Fruit fly (Drosophila melanogaster) whole organism, prepupa: ENCODE measurements around the gene CG5509.

Experiments
- CG10631 ChIP-seq: fragments of 200-800 bp; sonication (Bioruptor generic); optimal IDR thresholded peaks from 2 replicates; lab custom pipeline; 2016; ENCODE audit warnings: missing biosample characterization, missing genetic modification characterization
- CG11762 ChIP-seq: fragments of 200-800 bp; sonication (Bioruptor generic); optimal IDR thresholded peaks from 3 replicates; lab custom pipeline; 2016; ENCODE audit warnings: missing biosample characterization, missing genetic modification characterization; ENCODE audit not compliant: insufficient read depth
- CG11902 ChIP-seq: fragments of 200-800 bp; sonication (Bioruptor generic); optimal IDR thresholded peaks from 3 replicates; lab custom pipeline; 2016; ENCODE audit warnings: missing biosample characterization, missing genetic modification characterization
- CG15336 ChIP-seq: fragments of 200-800 bp; sonication (Bioruptor generic); IDR thresholded peaks from 2 replicates; pipeline ENCODE4 v1.3.6; 2022; ENCODE audit warnings: missing biosample characterization, missing genetic modification characterization
- CG1621 ChIP-seq: fragments of 200-800 bp; sonication (Bioruptor generic); optimal IDR thresholded peaks from 3 replicates; lab custom pipeline; 2018; ENCODE audit warnings: missing biosample characterization, mild to moderate bottlenecking, missing genetic modification characterization
- CG16779 ChIP-seq: fragments of 200-800 bp; sonication (Bioruptor generic); optimal IDR thresholded peaks from 3 replicates; lab custom pipeline; 2017; ENCODE audit warnings: missing biosample characterization, mild to moderate bottlenecking, missing genetic modification characterization
- CG3032 ChIP-seq: fragments of 200-800 bp; optimal IDR thresholded peaks from 2 replicates; lab custom pipeline; 2019; ENCODE audit warnings: missing biosample characterization, mild to moderate bottlenecking, missing genetic modification characterization, moderate library complexity
- CG31627 ChIP-seq: fragments of 200-800 bp; sonication (Bioruptor generic); optimal IDR thresholded peaks from 3 replicates; lab custom pipeline; 2016; ENCODE audit warnings: missing biosample characterization, missing genetic modification characterization
- CG32006 ChIP-seq: fragments of 200-800 bp; sonication (Bioruptor generic); optimal IDR thresholded peaks from 3 replicates; lab custom pipeline; 2017; ENCODE audit warnings: missing biosample characterization, mild to moderate bottlenecking, missing genetic modification characterization
- CG34406 ChIP-seq: fragments of 200-800 bp; sonication (Bioruptor generic); optimal IDR thresholded peaks from 3 replicates; lab custom pipeline; 2016; ENCODE audit warnings: missing biosample characterization, missing genetic modification characterization
- CG3919 ChIP-seq: fragments of 200-800 bp; sonication (Bioruptor generic); optimal IDR thresholded peaks from 3 replicates; lab custom pipeline; 2016; ENCODE audit warnings: missing biosample characterization, missing genetic modification characterization
- CG4318 ChIP-seq: fragments of 200-800 bp; sonication (Bioruptor generic); optimal IDR thresholded peaks from 3 replicates; lab custom pipeline; 2017; ENCODE audit warnings: missing biosample characterization, mild to moderate bottlenecking, missing genetic modification characterization
- CG6276 ChIP-seq: fragments of 200-800 bp; sonication (Bioruptor generic); optimal IDR thresholded peaks from 2 replicates; lab custom pipeline; 2017; ENCODE audit warnings: missing biosample characterization, mild to moderate bottlenecking, missing genetic modification characterization
- CG6792 ChIP-seq: fragments of 200-800 bp; sonication (Bioruptor generic); optimal IDR thresholded peaks from 3 replicates; lab custom pipeline; 2016; ENCODE audit warnings: missing biosample characterization, missing genetic modification characterization
- CG6808 ChIP-seq: fragments of 200-800 bp; sonication (Bioruptor generic); optimal IDR thresholded peaks from 3 replicates; lab custom pipeline; 2017; ENCODE audit warnings: missing biosample characterization, missing genetic modification characterization, mild to moderate bottlenecking, moderate library complexity, missing genetic modification reagents
- CG6854 ChIP-seq: fragments of 200-800 bp; sonication (Bioruptor generic); optimal IDR thresholded peaks from 2 replicates; lab custom pipeline; 2017; ENCODE audit warnings: missing biosample characterization, mild to moderate bottlenecking, missing genetic modification characterization
- CG7368 ChIP-seq: fragments of 200-800 bp; sonication (Bioruptor generic); optimal IDR thresholded peaks from 3 replicates; lab custom pipeline; 2016; ENCODE audit warnings: missing biosample characterization, missing genetic modification characterization
- CG8119 ChIP-seq: fragments of 200-800 bp; sonication (Bioruptor generic); IDR thresholded peaks from 3 replicates; pipeline ENCODE4 v1.3.6; 2022; ENCODE audit warnings: missing biosample characterization, missing genetic modification characterization
- CG8319 ChIP-seq: fragments of 200-800 bp; sonication (Bioruptor generic); optimal IDR thresholded peaks from 3 replicates; lab custom pipeline; 2016; ENCODE audit warnings: missing biosample characterization, missing genetic modification characterization
- CG9139 ChIP-seq: fragments of 200-800 bp; sonication (Bioruptor generic); optimal IDR thresholded peaks from 3 replicates; lab custom pipeline; 2017; ENCODE audit warnings: missing biosample characterization, mild to moderate bottlenecking, missing genetic modification characterization
- Eip75B ChIP-seq: fragments of 200-800 bp; sonication (Bioruptor generic); optimal IDR thresholded peaks from 3 replicates; lab custom pipeline; 2016; ENCODE audit warnings: missing biosample characterization, missing genetic modification characterization
- Eip78C ChIP-seq: fragments of 200-800 bp; sonication (Bioruptor generic); peaks from one replicate; lab custom pipeline; 2016; ENCODE audit warnings: missing biosample characterization, missing genetic modification characterization
- Eip93F ChIP-seq: fragments of 200-800 bp; sonication (Bioruptor generic); optimal IDR thresholded peaks from 2 replicates; lab custom pipeline; 2016; ENCODE audit warnings: missing biosample characterization, mild to moderate bottlenecking, missing genetic modification characterization
- Ets21C ChIP-seq: fragments of 200-800 bp; sonication (Bioruptor generic); optimal IDR thresholded peaks from 3 replicates; lab custom pipeline; 2016; ENCODE audit warnings: missing biosample characterization, missing genetic modification characterization
- Ets96B ChIP-seq: fragments of 200-800 bp; optimal IDR thresholded peaks from 2 replicates; lab custom pipeline; 2019; ENCODE audit warnings: missing biosample characterization, mild to moderate bottlenecking, missing genetic modification characterization, moderate library complexity
- Gug ChIP-seq: fragments of 200-800 bp; sonication (Bioruptor generic); IDR thresholded peaks from 2 replicates; pipeline ENCODE4 v1.3.6; 2022; ENCODE audit warnings: missing biosample characterization, missing genetic modification characterization
- Hr38 ChIP-seq: sonication (Bioruptor generic); optimal IDR thresholded peaks from 2 replicates; lab custom pipeline; 2016; ENCODE audit warnings: missing biosample characterization, missing genetic modification characterization
- Hr39 ChIP-seq: fragments of 200-800 bp; sonication (Bioruptor generic); optimal IDR thresholded peaks from 2 replicates; lab custom pipeline; 2016; ENCODE audit warnings: missing biosample characterization, missing genetic modification characterization
- Hr4 ChIP-seq: fragments of 200-800 bp; sonication (Bioruptor generic); optimal IDR thresholded peaks from 3 replicates; lab custom pipeline; 2016; ENCODE audit warnings: missing biosample characterization, missing genetic modification characterization
- Lpt ChIP-seq: fragments of 200-800 bp; sonication (Bioruptor generic); optimal IDR thresholded peaks from 3 replicates; lab custom pipeline; 2016; ENCODE audit warnings: missing biosample characterization, missing genetic modification characterization
- Met ChIP-seq: fragments of 200-800 bp; sonication (Bioruptor generic); optimal IDR thresholded peaks from 3 replicates; lab custom pipeline; 2016; ENCODE audit warnings: missing biosample characterization, missing genetic modification characterization
- OdsH ChIP-seq: fragments of 200-800 bp; sonication (Bioruptor generic); optimal IDR thresholded peaks from 3 replicates; lab custom pipeline; 2016; ENCODE audit warnings: missing biosample characterization, missing genetic modification characterization
- Sox102F ChIP-seq: fragments of 200-800 bp; sonication (Bioruptor generic); optimal IDR thresholded peaks from 2 replicates; lab custom pipeline; 2016; ENCODE audit warnings: missing biosample characterization, mild to moderate bottlenecking, missing genetic modification characterization
- Sox15 ChIP-seq: fragments of 200-800 bp; sonication (Bioruptor generic); optimal IDR thresholded peaks from 3 replicates; lab custom pipeline; 2016; ENCODE audit warnings: missing biosample characterization, missing genetic modification characterization
- achi ChIP-seq: fragments of 200-800 bp; sonication (Bioruptor generic); optimal IDR thresholded peaks from 3 replicates; lab custom pipeline; 2016; ENCODE audit warnings: missing biosample characterization, missing genetic modification characterization
- dac ChIP-seq: fragments of 200-800 bp; sonication (Bioruptor generic); optimal IDR thresholded peaks from 2 replicates; lab custom pipeline; 2017; ENCODE audit warnings: missing biosample characterization, mild to moderate bottlenecking, missing genetic modification characterization
- eg ChIP-seq: fragments of 200-800 bp; sonication (Bioruptor generic); IDR thresholded peaks from 3 replicates; pipeline ENCODE4 v1.3.6; 2022; ENCODE audit warnings: missing biosample characterization, missing genetic modification characterization
- esn ChIP-seq: fragments of 200-800 bp; sonication (Bioruptor generic); optimal IDR thresholded peaks from 2 replicates; lab custom pipeline; 2016; ENCODE audit warnings: missing biosample characterization, mild to moderate bottlenecking, missing genetic modification characterization, moderate library complexity
- fd59A ChIP-seq: fragments of 200-800 bp; sonication (Bioruptor generic); optimal IDR thresholded peaks from 2 replicates; lab custom pipeline; 2017; ENCODE audit warnings: missing biosample characterization, mild to moderate bottlenecking, missing genetic modification characterization, missing genetic modification reagents
- fkh ChIP-seq: fragments of 200-800 bp; sonication (Bioruptor generic); optimal IDR thresholded peaks from 3 replicates; lab custom pipeline; 2017; ENCODE audit warnings: missing biosample characterization, mild to moderate bottlenecking, missing genetic modification characterization, moderate library complexity
- lz ChIP-seq: fragments of 200-800 bp; sonication (Bioruptor generic); optimal IDR thresholded peaks from 3 replicates; lab custom pipeline; 2016; ENCODE audit warnings: missing biosample characterization, missing genetic modification characterization
- net ChIP-seq: fragments of 200-800 bp; sonication (Bioruptor generic); optimal IDR thresholded peaks from 3 replicates; lab custom pipeline; 2016; ENCODE audit warnings: missing biosample characterization, missing genetic modification characterization
- pdm3 ChIP-seq: fragments of 200-800 bp; sonication (Bioruptor generic); optimal IDR thresholded peaks from 3 replicates; lab custom pipeline; 2016; ENCODE audit warnings: missing biosample characterization, missing genetic modification characterization
- salr ChIP-seq, 2 experiments: fragments of 200-800 bp; sonication (Bioruptor generic); optimal IDR thresholded peaks; 3 replicates each; lab custom pipeline; 2016 to 2018; ENCODE audit warnings: missing biosample characterization in 2 of 2, missing genetic modification characterization in 2 of 2, mild to moderate bottlenecking in 1 of 2
- spab ChIP-seq: fragments of 200-800 bp; sonication (Bioruptor generic); optimal IDR thresholded peaks from 2 replicates; lab custom pipeline; 2017; ENCODE audit warnings: missing biosample characterization, mild to moderate bottlenecking, missing genetic modification characterization, missing genetic modification reagents
- ss ChIP-seq, 2 experiments: fragments of 200-800 bp; sonication (Bioruptor generic); optimal IDR thresholded peaks; 2 replicates in 1 of 2; 3 replicates in 1 of 2; lab custom pipeline; 2017 to 2018; ENCODE audit warnings: mild to moderate bottlenecking in 2 of 2, missing biosample characterization in 2 of 2, missing genetic modification characterization in 2 of 2, moderate library complexity in 1 of 2
- svp ChIP-seq: fragments of 200-800 bp; sonication (Bioruptor generic); peaks from one replicate; lab custom pipeline; 2016; ENCODE audit warnings: missing biosample characterization, missing genetic modification characterization
- topi ChIP-seq: fragments of 200-800 bp; sonication (Bioruptor generic); optimal IDR thresholded peaks from 3 replicates; lab custom pipeline; 2016; ENCODE audit warnings: missing biosample characterization, missing genetic modification characterization
- vri ChIP-seq: fragments of 200-800 bp; sonication (Bioruptor generic); optimal IDR thresholded peaks from 3 replicates; lab custom pipeline; 2016; ENCODE audit warnings: missing biosample characterization, mild to moderate bottlenecking, missing genetic modification characterization

Gene CG5509

dm6 chr3R:12448344-12448743, 3.9 kb upstream of the CG5509 start:
- no peak for TF ChIP-seq Hr39 (GFP tag; lab: Kevin White, UChicago)
- TF ChIP-seq Sox15 (GFP tag; lab: Kevin White, UChicago) = no peak
- no peak for TF ChIP-seq CG6854 (GFP tag; lab: Kevin White, UChicago)
- TF ChIP-seq Hr4 (GFP tag; lab: Kevin White, UChicago) = no peak
- TF ChIP-seq CG11762 (GFP tag; lab: Kevin White, UChicago) = no peak
- no peak for TF ChIP-seq fd59A
- no peak for TF ChIP-seq Ets21C (GFP tag; lab: Kevin White, UChicago)
- no peak for TF ChIP-seq svp
- no peak for TF ChIP-seq CG9139 (GFP tag; lab: Kevin White, UChicago)
- TF ChIP-seq Sox102F = no peak
- TF ChIP-seq CG8319 (GFP tag; lab: Kevin White, UChicago) = no peak
- no peak for TF ChIP-seq salr (GFP tag; optimal IDR thresholded peaks at IDR 0.05; lab: Kevin White, UChicago)
- TF ChIP-seq lz = no peak

- TF ChIP-seq Eip75B (GFP tag; lab: Kevin White, UChicago) = peak; percentile 100
- peak; percentile 100 for TF ChIP-seq eg
- TF ChIP-seq pdm3 = peak; percentile 100
- TF ChIP-seq Met = peak; percentile 100
- peak; percentile 100 for TF ChIP-seq Hr4 (GFP tag; lab: Kevin White, UChicago)
- peak; percentile 100 for TF ChIP-seq CG1621 (tag; lab: Kevin White, UChicago)
- TF ChIP-seq lz = peak; percentile 100
- TF ChIP-seq OdsH (GFP tag; lab: Kevin White, UChicago) = peak; percentile 100
- TF ChIP-seq CG34406 (GFP tag; lab: Kevin White, UChicago) = peak; percentile 100
- peak; percentile 97 for TF ChIP-seq Hr38
- TF ChIP-seq fkh = peak; percentile 94
- TF ChIP-seq CG4318 = peak; percentile 100
- peak; percentile 100 for TF ChIP-seq spab
- peak; percentile 100 for TF ChIP-seq CG3919 (GFP tag; lab: Kevin White, UChicago)
- TF ChIP-seq vri (GFP tag; lab: Kevin White, UChicago) = peak; percentile 100
- peak; percentile 99 for TF ChIP-seq CG11902 (GFP tag; lab: Kevin White, UChicago)
- TF ChIP-seq esn (GFP tag; lab: Kevin White, UChicago) = peak; percentile 100
- peak; percentile 100 for TF ChIP-seq Eip93F (GFP tag; lab: Kevin White, UChicago)
- peak; percentile 99 for TF ChIP-seq achi
- TF ChIP-seq Gug (GFP tag; lab: Robert Waterston, UW) = peak; percentile 100
- TF ChIP-seq fd59A = peak; percentile 100
- peak; percentile 100 for TF ChIP-seq CG8119 (GFP tag; lab: Robert Waterston, UW)
- TF ChIP-seq Ets21C (GFP tag; lab: Kevin White, UChicago) = peak; percentile 99
- TF ChIP-seq CG7368 (GFP tag; lab: Kevin White, UChicago) = peak; percentile 100
- TF ChIP-seq CG15336 (GFP tag; lab: Robert Waterston, UW) = peak; percentile 100
- peak; percentile 100 for TF ChIP-seq CG6854 (GFP tag; lab: Kevin White, UChicago)
- TF ChIP-seq topi = peak; percentile 100
- TF ChIP-seq Ets96B (tag; lab: Kevin White, UChicago) = peak; percentile 100
- TF ChIP-seq Sox102F = peak; percentile 100
- peak; percentile 100 for TF ChIP-seq CG11762 (GFP tag; lab: Kevin White, UChicago)
- TF ChIP-seq ss (GFP tag; optimal IDR thresholded peaks at IDR 0.05; lab: Kevin White, UChicago) = peak; percentile 100
- TF ChIP-seq net (GFP tag; lab: Kevin White, UChicago) = peak; percentile 100
- peak; percentile 100 for TF ChIP-seq CG6276 (GFP tag; lab: Kevin White, UChicago)
- TF ChIP-seq CG6808 (GFP tag; lab: Kevin White, UChicago) = peak; percentile 99
- TF ChIP-seq CG9139 (GFP tag; lab: Kevin White, UChicago) = peak; percentile 100
- TF ChIP-seq CG3032 = peak; percentile 100
- peak; percentile 100 for TF ChIP-seq Eip78C (GFP tag; lab: Kevin White, UChicago)
- TF ChIP-seq CG31627 (GFP tag; lab: Kevin White, UChicago) = peak; percentile 100
- peak; percentile 99 for TF ChIP-seq CG16779
- TF ChIP-seq dac (GFP tag; lab: Kevin White, UChicago) = peak; percentile 100
- peak; percentile 100 for TF ChIP-seq svp
- TF ChIP-seq CG10631 (GFP tag; lab: Kevin White, UChicago) = peak; percentile 100
- peak; percentile 100 for TF ChIP-seq CG32006
- TF ChIP-seq Lpt (GFP tag; lab: Kevin White, UChicago) = peak; percentile 100
- TF ChIP-seq CG6792 (GFP tag; lab: Kevin White, UChicago) = peak; percentile 100
Observed at dm6 chr3R:12448889-12449314, 3.4 kb upstream of the CG5509 start, which contains the start of gene CG18549. Gene CG18549, plus strand, starts transcription at chr3R:12449296.
